Worm (Caenorhabditis elegans) whole organism, L1 larva: ENCODE measurements around the gene C17G1.14.

Experiments
- Y116A8C.19 ChIP-seq: sonication (generic microtip); optimal IDR thresholded peaks from 2 replicates; lab custom pipeline; 2016; ENCODE audit warnings: missing compliant biosample characterization, missing genetic modification characterization, borderline replicate concordance
- nhr-237 ChIP-seq: fragments of 150-350 bp; optimal IDR thresholded peaks from 2 replicates; lab custom pipeline; 2014; ENCODE audit warnings: missing biosample characterization, missing genetic modification characterization
- nhr-47 ChIP-seq: sonication (generic microtip); optimal IDR thresholded peaks from 2 replicates; lab custom pipeline; 2016; ENCODE audit warnings: mild to moderate bottlenecking, missing genetic modification characterization, moderate library complexity, missing compliant biosample characterization
- nhr-71 ChIP-seq: sonication (generic microtip); optimal IDR thresholded peaks from 2 replicates; lab custom pipeline; 2016; ENCODE audit warnings: mild to moderate bottlenecking, missing genetic modification characterization, moderate library complexity, missing compliant biosample characterization
- nhr-84 ChIP-seq: sonication (generic microtip); optimal IDR thresholded peaks from 2 replicates; lab custom pipeline; 2017; ENCODE audit warnings: missing biosample characterization, missing genetic modification characterization
- pax-3 ChIP-seq: fragments of 200-800 bp; sonication (Bioruptor generic); optimal IDR thresholded peaks from 2 replicates; lab custom pipeline; 2018; ENCODE audit warnings: mild to moderate bottlenecking, missing genetic modification characterization, moderate library complexity, missing compliant biosample characterization
- unc-130 ChIP-seq: fragments of 150-350 bp; optimal IDR thresholded peaks from 2 replicates; lab custom pipeline; 2017; ENCODE audit warnings: missing biosample characterization, missing genetic modification characterization, inconsistent platforms

- TF ChIP-seq nhr-71 (tag; lab: Kevin White, UChicago) (no peak), unc-130 (tag; lab: Kevin White, UChicago) (no peak), nhr-237 (tag; lab: Kevin White, UChicago) (no peak), nhr-47 (tag; lab: Kevin White, UChicago) (no peak), nhr-84 (tag; lab: Kevin White, UChicago) (no peak), pax-3 (tag; lab: Kevin White, UChicago) (no peak), Y116A8C.19 (tag; lab: Kevin White, UChicago) (no peak)
Observed at ce11 chrX:9988884-9989283, 50.3 kb downstream of the C17G1.14 start.
